Fruit fly (Drosophila melanogaster) whole organism, wandering third instar larva: ENCODE measurements around the gene GstZ2.

ENCODE experiments used
- Abd-B ChIP-seq: fragments of >200 bp; optimal IDR thresholded peaks from 2 replicates; lab custom pipeline; 2017; ENCODE audit warnings: missing biosample characterization, missing genetic modification characterization
- CrebA ChIP-seq: fragments of 200-800 bp; sonication (Bioruptor generic); optimal IDR thresholded peaks from 2 replicates; lab custom pipeline; 2016; ENCODE audit warnings: missing biosample characterization, mild to moderate bottlenecking, missing genetic modification characterization, borderline replicate concordance
- Dfd ChIP-seq: fragments of >200 bp; optimal IDR thresholded peaks from 2 replicates; lab custom pipeline; 2017; ENCODE audit warnings: missing biosample characterization, missing genetic modification characterization
- Hr78 ChIP-seq: fragments of >200 bp; optimal IDR thresholded peaks from 2 replicates; lab custom pipeline; 2017; ENCODE audit warnings: missing biosample characterization, missing genetic modification characterization
- Rel ChIP-seq, 2 experiments: fragments of 200-800 bp; sonication (Bioruptor generic) in 1 of 2; optimal IDR thresholded peaks; 2 replicates in 1 of 2; 3 replicates in 1 of 2; lab custom pipeline; 2016 to 2019; ENCODE audit warnings: mild to moderate bottlenecking in 2 of 2, missing biosample characterization in 2 of 2, missing genetic modification characterization in 2 of 2, moderate library complexity in 1 of 2
- Vsx2 ChIP-seq: fragments of 200-300, 225-300 bp; sonication (Bioruptor generic); optimal IDR thresholded peaks from 2 replicates; lab custom pipeline; 2018; ENCODE audit warnings: missing biosample characterization, missing genetic modification characterization; ENCODE audit not compliant: partially characterized antibody
- dmrt93B ChIP-seq: fragments of 200-800 bp; sonication (Bioruptor generic); optimal IDR thresholded peaks from 2 replicates; lab custom pipeline; 2018; ENCODE audit warnings: missing biosample characterization, mild to moderate bottlenecking, missing genetic modification characterization
- fru ChIP-seq: fragments of 200-800 bp; sonication (Bioruptor generic); optimal IDR thresholded peaks from 3 replicates; lab custom pipeline; 2016; ENCODE audit warnings: missing biosample characterization, mild to moderate bottlenecking, missing genetic modification characterization
- h ChIP-seq: fragments of 200-800 bp; sonication (Bioruptor generic); optimal IDR thresholded peaks from 3 replicates; lab custom pipeline; 2016; ENCODE audit warnings: missing biosample characterization, mild to moderate bottlenecking, missing genetic modification characterization
- lola ChIP-seq: fragments of >200 bp; optimal IDR thresholded peaks from 2 replicates; lab custom pipeline; 2017; ENCODE audit warnings: missing biosample characterization, missing genetic modification characterization
- psq ChIP-seq: fragments of 200-800 bp; sonication (Bioruptor generic); optimal IDR thresholded peaks from 3 replicates; lab custom pipeline; 2017; ENCODE audit warnings: missing biosample characterization, mild to moderate bottlenecking, missing genetic modification characterization, moderate library complexity
- rgr ChIP-seq: fragments of 200-800 bp; sonication (Bioruptor generic); optimal IDR thresholded peaks from 3 replicates; lab custom pipeline; 2016; ENCODE audit warnings: missing biosample characterization, mild to moderate bottlenecking, missing genetic modification characterization

DNA sequence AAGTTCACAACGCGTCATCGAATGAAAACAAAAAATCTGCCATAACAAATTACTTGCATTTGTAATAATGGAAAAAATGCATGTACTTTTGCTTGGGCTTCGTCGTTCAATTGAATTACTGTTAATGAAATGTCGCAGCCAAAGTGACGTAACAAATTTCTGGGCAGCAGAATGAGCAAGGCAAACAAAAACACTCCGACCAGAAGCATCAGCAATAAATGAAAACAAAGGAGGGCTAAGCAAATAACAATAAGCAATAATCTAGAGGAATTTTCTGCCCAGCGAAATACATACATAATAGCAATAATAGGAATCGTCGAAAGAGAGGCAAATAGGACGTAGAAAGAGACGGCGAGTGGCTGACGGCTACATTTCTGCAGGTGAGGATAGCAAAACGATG lies 38.1 kb downstream of the GstZ2 start:
- no peak for TF ChIP-seq dmrt93B
- no peak for TF ChIP-seq h (GFP tag; lab: Kevin White, UChicago)
- TF ChIP-seq Hr78 (GFP tag; lab: Kevin White, UChicago) = no peak
- no peak for TF ChIP-seq psq (GFP tag; lab: Kevin White, UChicago)
- no peak for TF ChIP-seq Vsx2 (GFP tag; lab: Kevin White, UChicago)
- no peak for TF ChIP-seq CrebA (GFP tag; lab: Kevin White, UChicago)
- TF ChIP-seq Abd-B (GFP tag; lab: Kevin White, UChicago) = no peak
- no peak for TF ChIP-seq Rel (GFP tag; optimal IDR thresholded peaks at IDR 0.05; lab: Kevin White, UChicago)
- no peak for TF ChIP-seq Rel (tag; optimal IDR thresholded peaks at IDR 0.05; lab: Kevin White, UChicago)
- TF ChIP-seq rgr (GFP tag; lab: Kevin White, UChicago) = no peak
- TF ChIP-seq Dfd = no peak
- TF ChIP-seq lola (GFP tag; lab: Kevin White, UChicago) = no peak
- TF ChIP-seq fru (GFP tag; lab: Kevin White, UChicago) = no peak
